Worm (Caenorhabditis elegans): ENCODE data around the gene ZC373.5.

Gene ZC373.5

DNA sequence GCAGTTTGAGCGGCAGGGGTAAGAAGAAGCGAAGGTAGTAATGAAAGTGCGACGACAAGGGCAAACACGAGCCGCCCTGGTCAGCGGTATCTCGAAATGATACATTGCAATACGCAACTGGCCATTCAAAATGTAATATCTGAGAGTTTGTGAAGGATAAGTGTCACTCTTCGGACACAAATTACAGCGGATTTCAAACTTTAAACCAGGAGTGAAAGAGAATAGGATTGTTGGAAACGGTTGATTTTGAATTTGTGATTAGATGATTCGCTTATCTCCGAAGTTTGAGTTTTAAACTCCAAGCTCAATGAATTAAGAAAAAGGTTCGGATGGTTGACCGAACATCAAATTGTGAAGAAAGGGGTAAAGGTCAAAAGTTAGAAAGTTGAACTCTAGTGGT is 26.9 kb downstream of the ZC373.5 start, which contains the start of gene ZC374.2:
Gene ZC374.2 (minus strand): TSS at position 101 of the 400 bp plus-strand sequence.
- TF ChIP-seq unc-55 (GFP tag; optimal IDR thresholded peaks at IDR 0.05) (peak; percentile 24), ceh-6 (GFP tag; optimal IDR thresholded peaks at IDR 0.05) (no peak)

DNA sequence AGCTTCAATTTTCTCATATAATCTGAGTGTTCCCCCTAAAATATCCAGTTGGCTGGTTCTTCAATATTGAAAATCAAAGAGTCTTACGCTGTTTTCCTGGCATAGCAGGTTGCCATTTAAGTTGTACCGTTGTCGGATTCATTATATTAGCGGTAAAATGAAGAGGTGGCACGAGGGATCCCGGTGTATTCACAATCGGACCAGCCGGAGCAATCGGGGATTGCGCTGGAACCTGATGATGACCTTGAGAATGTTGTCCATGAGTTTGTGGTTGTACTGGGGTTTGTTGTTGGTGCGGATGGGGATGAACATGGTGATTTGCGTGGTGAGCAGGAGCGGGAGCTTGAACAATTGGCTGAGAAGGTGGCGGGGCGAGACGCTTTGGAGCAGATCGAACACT is 29.7 kb downstream of the ZC373.5 start:
- TF ChIP-seq ceh-19 (GFP tag; optimal IDR thresholded peaks at IDR 0.05) (no peak), ceh-22 (tag; optimal IDR thresholded peaks at IDR 0.05) (no peak), hlh-13 (GFP tag; optimal IDR thresholded peaks at IDR 0.05) (no peak), ceh-45 (GFP tag; IDR thresholded peaks at IDR 0.05) (no peak), hlh-6 (tag; optimal IDR thresholded peaks at IDR 0.05) (no peak), nhr-232 (tag; optimal IDR thresholded peaks at IDR 0.05) (no peak), ets-4 (tag; optimal IDR thresholded peaks at IDR 0.05) (no peak), ceh-24 (tag; optimal IDR thresholded peaks at IDR 0.05) (no peak), nhr-11 (tag; optimal IDR thresholded peaks at IDR 0.05) (no peak), Y22D7AL.16 (tag; optimal IDR thresholded peaks at IDR 0.05) (no peak), sox-2 (GFP tag; IDR thresholded peaks at IDR 0.05) (no peak), pqm-1 (tag; optimal IDR thresholded peaks at IDR 0.05) (no peak), che-1 (tag; optimal IDR thresholded peaks at IDR 0.05) (no peak)

DNA sequence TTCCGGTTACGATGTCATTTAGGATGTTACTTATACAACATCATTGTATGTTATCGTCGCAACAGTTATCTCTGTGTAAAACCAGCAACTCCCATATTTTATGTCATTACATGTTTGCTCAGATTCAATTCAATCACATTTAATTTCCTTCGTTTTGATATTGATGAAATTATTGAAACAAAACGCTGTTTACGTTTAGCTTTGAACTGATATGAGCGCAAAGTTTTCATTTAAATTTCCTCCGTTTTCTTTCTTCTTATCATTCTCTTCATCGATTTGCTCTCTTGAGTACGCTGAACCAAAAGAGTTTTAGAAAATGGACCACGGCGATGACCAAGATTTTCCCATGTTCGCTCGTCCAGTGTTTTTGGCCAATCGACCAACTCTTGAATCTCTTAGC is 43.4 kb downstream of the ZC373.5 start, which contains the start of gene sek-6:
Gene sek-6 (plus strand): TSS at position 315 of the 400 bp plus-strand sequence.
- TF ChIP-seq nhr-11 (tag; optimal IDR thresholded peaks at IDR 0.05) = no peak
- no peak for TF ChIP-seq C08G9.2 (tag; optimal IDR thresholded peaks at IDR 0.05)
- no peak for TF ChIP-seq fkh-6 (tag; optimal IDR thresholded peaks at IDR 0.05)
- TF ChIP-seq unc-3 (GFP tag; conservative IDR thresholded peaks at IDR 0.05) = no peak
- TF ChIP-seq unc-3 (tag; optimal IDR thresholded peaks at IDR 0.05) = no peak
- no peak for TF ChIP-seq K09A11.1 (tag; optimal IDR thresholded peaks at IDR 0.05; ENCODE audit: insufficient read depth)
- TF ChIP-seq ceh-19 (GFP tag; optimal IDR thresholded peaks at IDR 0.05) = no peak
- no peak for TF ChIP-seq mec-3 (tag; optimal IDR thresholded peaks at IDR 0.05; ENCODE audit: borderline replicate concordance)
- no peak for TF ChIP-seq nfya-1 (tag; optimal IDR thresholded peaks at IDR 0.05)
- TF ChIP-seq unc-42 (tag; optimal IDR thresholded peaks at IDR 0.05) = no peak
- no peak for TF ChIP-seq pha-4 (tag; optimal IDR thresholded peaks at IDR 0.05)
- no peak for TF ChIP-seq ttx-3 (tag; optimal IDR thresholded peaks at IDR 0.05)
- no peak for TF ChIP-seq ztf-16 (tag; optimal IDR thresholded peaks at IDR 0.05)
- no peak for TF ChIP-seq zip-5 (tag; optimal IDR thresholded peaks at IDR 0.05)
- no peak for TF ChIP-seq elt-2 (tag; optimal IDR thresholded peaks at IDR 0.05)
- TF ChIP-seq pag-3 (tag; optimal IDR thresholded peaks at IDR 0.05; ENCODE audit: borderline replicate concordance) = no peak
- TF ChIP-seq odd-2 (tag; optimal IDR thresholded peaks at IDR 0.05) = no peak
- no peak for TF ChIP-seq npax-4 (tag; optimal IDR thresholded peaks at IDR 0.05)
- TF ChIP-seq nhr-232 (tag; optimal IDR thresholded peaks at IDR 0.05) = no peak
- TF ChIP-seq pqm-1 (tag; optimal IDR thresholded peaks at IDR 0.05) = no peak

DNA sequence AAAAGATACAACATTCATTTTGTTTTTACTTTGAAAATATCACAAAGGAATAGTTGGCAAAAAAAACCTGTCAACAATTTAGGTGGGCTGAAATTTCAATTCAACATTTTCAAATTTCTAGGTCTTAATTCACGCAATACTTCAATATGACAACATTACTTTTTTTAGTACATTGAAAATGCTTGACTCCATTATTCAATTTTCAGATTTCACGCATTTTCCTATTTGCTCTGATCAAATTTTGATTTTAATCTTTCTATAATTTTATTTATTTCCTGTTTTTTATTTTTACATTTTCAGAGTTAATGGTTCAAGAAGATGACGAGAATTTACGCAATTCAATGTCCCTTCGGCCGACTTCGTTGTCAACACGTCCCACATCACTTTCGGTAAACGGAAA is 46.6 kb downstream of the ZC373.5 start, which contains the start of gene mkk-4:
Gene mkk-4 (plus strand): TSS at position 301 of the 400 bp plus-strand sequence.
- TF ChIP-seq hlh-13 (GFP tag; optimal IDR thresholded peaks at IDR 0.05) (no peak), fkh-10 (GFP tag; optimal IDR thresholded peaks at IDR 0.05) (no peak), odd-2 (tag; optimal IDR thresholded peaks at IDR 0.05) (no peak), fkh-6 (tag; optimal IDR thresholded peaks at IDR 0.05) (no peak), npax-4 (tag; optimal IDR thresholded peaks at IDR 0.05) (no peak), unc-3 (GFP tag; conservative IDR thresholded peaks at IDR 0.05) (no peak), unc-3 (tag; optimal IDR thresholded peaks at IDR 0.05) (no peak), pha-2 (tag; optimal IDR thresholded peaks at IDR 0.05) (no peak), K02D7.2 (tag; optimal IDR thresholded peaks at IDR 0.05) (no peak), ceh-48 (tag; optimal IDR thresholded peaks at IDR 0.05) (no peak), dmd-4 (tag; optimal IDR thresholded peaks at IDR 0.05; ENCODE audit: borderline replicate concordance) (no peak), ceh-19 (GFP tag; optimal IDR thresholded peaks at IDR 0.05) (no peak), nfya-1 (tag; optimal IDR thresholded peaks at IDR 0.05) (no peak), ztf-16 (tag; optimal IDR thresholded peaks at IDR 0.05) (no peak), nhr-232 (tag; optimal IDR thresholded peaks at IDR 0.05) (no peak), tbx-7 (tag; optimal IDR thresholded peaks at IDR 0.05) (no peak), pha-4 (tag; optimal IDR thresholded peaks at IDR 0.05) (no peak), ceh-22 (tag; optimal IDR thresholded peaks at IDR 0.05) (no peak), hlh-30 (tag; optimal IDR thresholded peaks at IDR 0.05; ENCODE audit: insufficient read depth) (no peak), pqm-1 (tag; optimal IDR thresholded peaks at IDR 0.05) (no peak), ceh-24 (tag; optimal IDR thresholded peaks at IDR 0.05) (no peak)

All from whole organism, late embryonic.